Fruit fly (Drosophila melanogaster) whole organism, prepupa: ENCODE results near the gene Idua.

ENCODE experiments used
- CG6854 ChIP-seq: fragments of 200-800 bp; sonication (Bioruptor generic); optimal IDR thresholded peaks from 2 replicates; lab custom pipeline; 2017; ENCODE audit warnings: missing biosample characterization, mild to moderate bottlenecking, missing genetic modification characterization
- CG8319 ChIP-seq: fragments of 200-800 bp; sonication (Bioruptor generic); optimal IDR thresholded peaks from 3 replicates; lab custom pipeline; 2016; ENCODE audit warnings: missing biosample characterization, missing genetic modification characterization

dm6 chr2L:11100516-11101061 is 12.3 kb downstream of the Idua start, which contains the start of gene Ge-1:
- no peak for TF ChIP-seq CG6854
- no peak for TF ChIP-seq CG8319 (GFP tag; lab: Kevin White, UChicago)
